Worm (Caenorhabditis elegans) whole organism, young adult: ENCODE data around the gene srw-113.

Experiments
- D2030.7 ChIP-seq: fragments of 200-800 bp; sonication (Bioruptor generic); IDR thresholded peaks from 2 replicates; pipeline ENCODE4 v1.3.6; 2022; ENCODE audit warnings: missing genetic modification reagents, missing genetic modification characterization, missing compliant biosample characterization
- F10E7.11 ChIP-seq: sonication (generic microtip); optimal IDR thresholded peaks from 2 replicates; lab custom pipeline; 2017; ENCODE audit warnings: mild to moderate bottlenecking, missing genetic modification characterization, moderate library complexity, missing compliant biosample characterization
- F37B4.10 ChIP-seq: fragments of 200-800 bp; sonication (Bioruptor generic); IDR thresholded peaks from 2 replicates; pipeline ENCODE4 v1.3.6; 2022; ENCODE audit warnings: missing genetic modification characterization, missing compliant biosample characterization
- K11D2.4 ChIP-seq: fragments of 200-800 bp; sonication (Bioruptor generic); IDR thresholded peaks from 2 replicates; pipeline ENCODE4 v1.3.6; 2022; ENCODE audit warnings: missing genetic modification reagents, missing genetic modification characterization, missing compliant biosample characterization
- Y53G8AR.9 ChIP-seq: fragments of 200-800 bp; sonication (Bioruptor generic); conservative IDR thresholded peaks from 2 replicates; pipeline ENCODE4 v1.3.6; 2022; ENCODE audit warnings: missing genetic modification reagents, missing genetic modification characterization, missing compliant biosample characterization
- Y56A3A.18 ChIP-seq: fragments of 200-800 bp; sonication (Bioruptor generic); IDR thresholded peaks from 2 replicates; pipeline ENCODE4 v1.3.6; 2022; ENCODE audit warnings: missing genetic modification reagents, missing genetic modification characterization, missing compliant biosample characterization
- Y95B8A.8 ChIP-seq: fragments of 200-800 bp; sonication (Bioruptor generic); IDR thresholded peaks from 2 replicates; pipeline ENCODE4 v1.3.6; 2022; ENCODE audit warnings: missing genetic modification reagents, missing genetic modification characterization, missing compliant biosample characterization
- ama-1 ChIP-seq, 3 experiments: fragments of 150-350 bp in 1 of 3; sonication (generic microtip) in 2 of 3; optimal IDR thresholded peaks; 2 replicates each; lab custom pipeline; 2014 to 2018; ENCODE audit warnings: missing biosample characterization in 2 of 3, missing genetic modification characterization in 2 of 3, missing genetic modification reagents in 2 of 3
- attf-3 ChIP-seq: fragments of 200-800 bp; sonication (Bioruptor generic); conservative IDR thresholded peaks from 2 replicates; pipeline ENCODE4 v1.3.6; 2022; ENCODE audit warnings: missing genetic modification reagents, missing genetic modification characterization, missing compliant biosample characterization
- attf-6 ChIP-seq: fragments of 200-800 bp; sonication (Bioruptor generic); IDR thresholded peaks from 2 replicates; pipeline ENCODE4 v1.3.6; 2022; ENCODE audit warnings: missing genetic modification reagents, missing genetic modification characterization, missing compliant biosample characterization
- bed-2 ChIP-seq: fragments of 200-800 bp; sonication (Bioruptor generic); IDR thresholded peaks from 2 replicates; pipeline ENCODE4 v1.3.6; 2022; ENCODE audit warnings: missing genetic modification reagents, missing genetic modification characterization, missing compliant biosample characterization
- ccch-3 ChIP-seq: fragments of 200-800 bp; sonication (Bioruptor generic); optimal IDR thresholded peaks from 2 replicates; lab custom pipeline; 2018; ENCODE audit warnings: mild to moderate bottlenecking, missing genetic modification characterization, missing compliant biosample characterization
- cebp-2 ChIP-seq: fragments of 200-800 bp; sonication (Bioruptor generic); IDR thresholded peaks from 2 replicates; pipeline ENCODE4 v1.3.6; 2022; ENCODE audit warnings: missing genetic modification characterization, missing compliant biosample characterization
- ceh-100 ChIP-seq: fragments of 200-800 bp; sonication (Bioruptor generic); IDR thresholded peaks from 2 replicates; pipeline ENCODE4 v1.3.6; 2022; ENCODE audit warnings: missing genetic modification reagents, missing genetic modification characterization, missing compliant biosample characterization
- ceh-40 ChIP-seq: fragments of 200-800 bp; sonication (Bioruptor generic); IDR thresholded peaks from 2 replicates; pipeline ENCODE4 v1.3.6; 2022; ENCODE audit warnings: missing genetic modification characterization, missing compliant biosample characterization
- dpff-1 ChIP-seq: sonication (generic microtip); optimal IDR thresholded peaks from 2 replicates; lab custom pipeline; 2017; ENCODE audit warnings: mild to moderate bottlenecking, missing genetic modification characterization, missing compliant biosample characterization
- egl-18 ChIP-seq: fragments of 200-800 bp; sonication (Bioruptor generic); IDR thresholded peaks from 2 replicates; pipeline ENCODE4 v1.3.6; 2022; ENCODE audit warnings: missing genetic modification reagents, missing genetic modification characterization, missing compliant biosample characterization
- ekl-4 ChIP-seq: fragments of 200-800 bp; sonication (Bioruptor generic); IDR thresholded peaks from 2 replicates; pipeline ENCODE4 v1.3.6; 2022; ENCODE audit warnings: missing genetic modification reagents, missing genetic modification characterization, missing compliant biosample characterization
- fkh-3 ChIP-seq: sonication (generic microtip); optimal IDR thresholded peaks from 2 replicates; lab custom pipeline; 2016; ENCODE audit warnings: mild to moderate bottlenecking, missing genetic modification characterization, missing compliant biosample characterization
- hlh-12 ChIP-seq: sonication (generic microtip); optimal IDR thresholded peaks from 2 replicates; lab custom pipeline; 2016; ENCODE audit warnings: missing genetic modification characterization, missing compliant biosample characterization
- let-607 ChIP-seq, 2 experiments: fragments of 200-800 bp in 1 of 2; sonication (Bioruptor generic) in 1 of 2; sonication (generic microtip) in 1 of 2; optimal IDR thresholded peaks; 2 replicates each; lab custom pipeline; 2016 to 2018; ENCODE audit warnings: mild to moderate bottlenecking in 2 of 2, missing compliant biosample characterization in 2 of 2, missing genetic modification characterization in 2 of 2, moderate library complexity in 2 of 2, missing genotype in 1 of 2
- lsy-27 ChIP-seq: sonication (generic microtip); optimal IDR thresholded peaks from 2 replicates; lab custom pipeline; 2017; ENCODE audit warnings: missing genetic modification characterization, mild to moderate bottlenecking, missing compliant biosample characterization, antibody characterized with exemption, missing genotype, borderline replicate concordance; ENCODE audit not compliant: insufficient read depth
- mes-4 ChIP-seq: sonication (generic microtip); optimal IDR thresholded peaks from 2 replicates; lab custom pipeline; 2016; ENCODE audit warnings: missing genotype, missing genetic modification characterization, missing compliant biosample characterization
- mxl-1 ChIP-seq: sonication (generic microtip); optimal IDR thresholded peaks from 2 replicates; lab custom pipeline; 2016; ENCODE audit warnings: missing genetic modification characterization, missing compliant biosample characterization
- nfyb-1 ChIP-seq: fragments of 200-800 bp; sonication (Bioruptor generic); IDR thresholded peaks from 2 replicates; pipeline ENCODE4 v1.3.6; 2022; ENCODE audit warnings: missing genetic modification reagents, missing genetic modification characterization, missing compliant biosample characterization
- nhr-120 ChIP-seq: fragments of 200-800 bp; sonication (Bioruptor generic); IDR thresholded peaks from 2 replicates; pipeline ENCODE4 v1.3.6; 2022; ENCODE audit warnings: missing genetic modification characterization, missing compliant biosample characterization
- pbrm-1 ChIP-seq: fragments of 200-800 bp; sonication (Bioruptor generic); IDR thresholded peaks from 2 replicates; pipeline ENCODE4 v1.3.6; 2022; ENCODE audit warnings: missing genetic modification reagents, missing genetic modification characterization, missing compliant biosample characterization
- rcor-1 ChIP-seq: fragments of 200-800 bp; sonication (Bioruptor generic); IDR thresholded peaks from 2 replicates; pipeline ENCODE4 v1.3.6; 2022; ENCODE audit warnings: missing genetic modification reagents, missing genetic modification characterization, missing compliant biosample characterization
- repo-1 ChIP-seq: sonication (generic microtip); optimal IDR thresholded peaks from 2 replicates; lab custom pipeline; 2017; ENCODE audit warnings: mild to moderate bottlenecking, missing genetic modification characterization, missing compliant biosample characterization
- sdz-38 ChIP-seq: sonication (generic microtip); optimal IDR thresholded peaks from 2 replicates; lab custom pipeline; 2016; ENCODE audit warnings: missing genotype, missing genetic modification characterization, missing compliant biosample characterization
- snpc-1.3 ChIP-seq: sonication (generic microtip); optimal IDR thresholded peaks from 2 replicates; lab custom pipeline; 2017; ENCODE audit warnings: missing genetic modification characterization, mild to moderate bottlenecking, missing compliant biosample characterization, antibody characterized with exemption, moderate library complexity, missing genotype, missing genetic modification reagents; ENCODE audit not compliant: insufficient read depth
- snpc-3.4 ChIP-seq: sonication (generic microtip); optimal IDR thresholded peaks from 2 replicates; lab custom pipeline; 2017; ENCODE audit warnings: missing genetic modification characterization, mild to moderate bottlenecking, missing compliant biosample characterization, antibody characterized with exemption, moderate library complexity, missing genotype, missing genetic modification reagents
- snpc-4 ChIP-seq, 5 experiments: fragments of 150-350 bp in 1 of 5; sonication (generic microtip) in 4 of 5; optimal IDR thresholded peaks; 2 replicates each; lab custom pipeline; 2014 to 2018; ENCODE audit warnings: missing genetic modification characterization in 5 of 5, missing biosample characterization in 3 of 5, antibody characterized with exemption in 2 of 5, mild to moderate bottlenecking in 2 of 5, missing compliant biosample characterization in 2 of 5, missing genotype in 2 of 5, moderate library complexity in 2 of 5, missing genetic modification reagents in 1 of 5
- tlf-1 ChIP-seq: fragments of 200-800 bp; sonication (Bioruptor generic); optimal IDR thresholded peaks from 2 replicates; lab custom pipeline; 2018; ENCODE audit warnings: mild to moderate bottlenecking, missing genetic modification characterization, missing compliant biosample characterization
- unc-130 ChIP-seq: sonication (generic microtip); optimal IDR thresholded peaks from 2 replicates; lab custom pipeline; 2016; ENCODE audit warnings: missing genetic modification reagents, missing genetic modification characterization, missing compliant biosample characterization
- unc-62 ChIP-seq: fragments of 150-350 bp; optimal IDR thresholded peaks from 2 replicates; lab custom pipeline; 2014; ENCODE audit warnings: missing biosample characterization, missing genetic modification reagents, missing genetic modification characterization
- zfh-2 ChIP-seq: fragments of 200-800 bp; sonication (Bioruptor generic); conservative IDR thresholded peaks from 2 replicates; pipeline ENCODE4 v1.3.6; 2022; ENCODE audit warnings: missing genetic modification reagents, missing genetic modification characterization, missing compliant biosample characterization
- zim-3 ChIP-seq: sonication (generic microtip); optimal IDR thresholded peaks from 2 replicates; lab custom pipeline; 2017; ENCODE audit warnings: mild to moderate bottlenecking, missing genetic modification characterization, moderate library complexity, missing compliant biosample characterization
- ztf-25 ChIP-seq: fragments of 200-800 bp; sonication (Bioruptor generic); IDR thresholded peaks from 2 replicates; pipeline ENCODE4 v1.3.6; 2022; ENCODE audit warnings: missing genetic modification reagents, missing genetic modification characterization, missing compliant biosample characterization
- ztf-26 ChIP-seq: sonication (generic microtip); optimal IDR thresholded peaks from 2 replicates; lab custom pipeline; 2017; ENCODE audit warnings: missing genetic modification characterization, missing compliant biosample characterization
- ztf-28 ChIP-seq: fragments of 200-800 bp; sonication (Bioruptor generic); IDR thresholded peaks from 2 replicates; pipeline ENCODE4 v1.3.6; 2022; ENCODE audit warnings: missing genetic modification reagents, missing genetic modification characterization, missing compliant biosample characterization
- ztf-6 ChIP-seq: fragments of 200-800 bp; sonication (Bioruptor generic); IDR thresholded peaks from 2 replicates; pipeline ENCODE4 v1.3.6; 2022; ENCODE audit warnings: missing genetic modification reagents, missing genetic modification characterization, missing compliant biosample characterization

The srw-113 gene

DNA sequence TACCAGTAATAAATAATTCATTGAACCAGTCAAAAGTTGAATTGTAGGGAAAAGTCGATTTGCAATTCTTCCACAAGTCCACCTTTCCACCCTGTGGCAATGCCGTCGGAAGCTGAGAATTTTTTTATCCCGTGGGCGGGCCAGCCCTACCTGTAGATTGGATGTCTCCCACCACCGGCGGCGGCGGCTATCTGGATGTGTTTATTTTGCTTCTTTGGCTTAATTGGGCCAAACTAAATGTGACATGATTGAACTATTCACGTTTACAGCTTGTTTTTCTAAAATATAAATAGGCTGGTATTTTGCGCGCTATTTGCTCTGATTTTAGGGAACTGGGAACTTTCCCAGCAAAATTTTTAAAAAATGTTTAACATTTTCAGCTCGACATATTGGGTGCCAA lies 11.5 kb downstream of the srw-113 start, which contains the start of gene wrt-8:
Gene wrt-8 (minus strand): TSS at position 101 of the 400 bp plus-strand sequence.
- TF ChIP-seq D2030.7 (no peak), nhr-120 (GFP tag; lab: Robert Waterston, UW) (0 out of 2 replicates have a peak, but pooled peaks have one; percentile 11)

DNA sequence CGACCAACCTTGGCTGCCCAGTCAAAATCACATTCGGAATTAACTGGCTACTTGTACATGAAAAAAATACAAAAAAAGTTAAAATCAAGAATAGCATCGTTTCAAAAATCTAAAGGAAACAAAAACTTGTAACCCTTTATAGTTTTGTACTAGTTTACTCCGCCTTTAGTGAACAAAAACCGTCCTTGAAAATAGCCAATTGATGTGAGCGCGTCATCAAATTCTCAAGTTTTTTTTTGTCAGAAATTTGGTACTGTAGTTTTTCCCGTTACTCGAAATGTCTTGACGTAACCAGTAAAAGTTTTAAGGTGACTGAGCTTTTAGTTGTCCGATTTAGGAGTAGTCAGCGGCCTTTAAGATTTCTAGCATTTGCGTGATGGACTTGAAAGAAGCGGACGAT lies 14.3 kb downstream of the srw-113 start, which contains the start of gene C29F3.3:
Gene C29F3.3 (minus strand): TSS at position 101 of the 400 bp plus-strand sequence.
- no peak for TF ChIP-seq zim-3 (tag; lab: Kevin White, UChicago)
- TF ChIP-seq attf-3 (GFP tag; lab: Robert Waterston, UW): no peak
- no peak for TF ChIP-seq F37B4.10 (GFP tag; lab: Robert Waterston, UW)
- TF ChIP-seq ztf-25 (GFP tag; lab: Robert Waterston, UW): no peak
- no peak for TF ChIP-seq fkh-3 (tag; lab: Kevin White, UChicago)
- no peak for TF ChIP-seq tlf-1 (GFP tag; lab: Kevin White, UChicago)
- TF ChIP-seq dpff-1: no peak
- TF ChIP-seq mes-4 (tag; lab: Kevin White, UChicago): no peak
- TF ChIP-seq ama-1 (optimal IDR thresholded peaks at IDR 0.05; lab: Kevin White, UChicago): no peak
- no peak for TF ChIP-seq ama-1 (GFP tag; optimal IDR thresholded peaks at IDR 0.05; lab: Kevin White, UChicago)
- no peak for TF ChIP-seq attf-6 (GFP tag; lab: Robert Waterston, UW)
- no peak for TF ChIP-seq repo-1
- TF ChIP-seq pbrm-1: no peak
- TF ChIP-seq snpc-1.3 (tag; lab: Kevin White, UChicago): no peak
- no peak for TF ChIP-seq unc-62 (GFP tag; lab: Kevin White, UChicago)
- no peak for TF ChIP-seq ceh-40 (GFP tag; lab: Robert Waterston, UW)
- no peak for TF ChIP-seq F10E7.11 (tag; lab: Kevin White, UChicago)
- no peak for TF ChIP-seq snpc-4 (GFP tag; optimal IDR thresholded peaks at IDR 0.05; lab: Kevin White, UChicago)
- TF ChIP-seq snpc-4 (tag; optimal IDR thresholded peaks at IDR 0.05; lab: Kevin White, UChicago): no peak

DNA sequence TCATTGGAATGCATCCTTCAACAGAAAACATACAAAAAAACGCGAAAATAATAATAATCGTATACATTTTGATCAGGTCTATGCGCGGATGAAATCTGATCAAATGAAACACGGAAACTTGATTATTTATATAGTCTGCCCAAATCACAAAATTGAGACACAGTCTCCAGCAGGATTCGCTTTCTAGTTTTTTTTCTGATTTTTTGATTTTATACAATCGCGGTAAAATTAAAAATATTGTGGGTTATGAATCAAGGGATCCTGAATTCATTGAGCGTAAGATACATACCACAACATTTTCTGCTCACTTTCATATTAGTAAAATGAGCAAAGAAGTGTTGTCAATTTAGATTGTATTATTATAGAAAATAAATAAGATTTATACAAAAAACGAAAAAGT lies 16.1 kb downstream of the srw-113 start, which contains the start of gene clec-230:
Gene clec-230 (minus strand): TSS at position 101 of the 400 bp plus-strand sequence.
- TF ChIP-seq egl-18 (GFP tag; lab: Robert Waterston, UW): no peak
- TF ChIP-seq repo-1: no peak
- no peak for TF ChIP-seq rcor-1
- TF ChIP-seq ceh-100 (GFP tag; lab: Robert Waterston, UW): no peak
- TF ChIP-seq ztf-6: no peak
- no peak for TF ChIP-seq Y53G8AR.9 (GFP tag; lab: Robert Waterston, UW)
- no peak for TF ChIP-seq lsy-27 (tag; lab: Kevin White, UChicago)
- TF ChIP-seq ekl-4 (GFP tag; lab: Robert Waterston, UW): no peak

DNA sequence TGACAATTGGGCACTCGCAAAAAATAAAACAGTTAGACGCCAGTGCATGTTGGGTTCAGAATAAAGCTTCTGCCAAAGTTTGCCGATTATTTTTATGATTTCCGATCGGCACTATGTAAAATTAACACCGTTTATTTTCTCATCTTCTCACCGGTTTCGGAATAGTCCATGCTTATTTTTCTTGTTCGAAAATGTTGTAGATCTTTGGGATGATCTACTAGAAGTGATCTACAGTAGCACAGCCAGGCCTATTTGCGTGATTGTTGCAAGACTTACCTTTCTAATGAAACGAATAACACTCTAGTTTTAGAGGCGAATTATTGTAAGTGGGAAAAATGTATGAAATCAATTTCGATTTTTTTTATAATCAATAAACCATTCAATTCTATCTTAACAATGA lies 17.7 kb downstream of the srw-113 start, which contains the start of gene clec-231:
Gene clec-231 (minus strand): TSS at position 101 of the 400 bp plus-strand sequence.
- TF ChIP-seq K11D2.4 (GFP tag; lab: Robert Waterston, UW) (no peak), Y95B8A.8 (GFP tag; lab: Robert Waterston, UW) (no peak), let-607 (tag; optimal IDR thresholded peaks at IDR 0.05; lab: Kevin White, UChicago) (no peak), Y53G8AR.9 (GFP tag; lab: Robert Waterston, UW) (no peak), nfyb-1 (GFP tag; lab: Robert Waterston, UW) (no peak), ccch-3 (GFP tag; lab: Kevin White, UChicago) (no peak), snpc-1.3 (tag; lab: Kevin White, UChicago) (no peak), hlh-12 (tag; lab: Kevin White, UChicago) (no peak), unc-130 (GFP tag; lab: Kevin White, UChicago) (no peak), zfh-2 (GFP tag; lab: Robert Waterston, UW) (no peak), ztf-26 (tag; lab: Kevin White, UChicago) (no peak), sdz-38 (tag; lab: Kevin White, UChicago) (no peak), cebp-2 (GFP tag; lab: Robert Waterston, UW) (no peak), F10E7.11 (tag; lab: Kevin White, UChicago) (no peak), snpc-3.4 (tag; lab: Kevin White, UChicago) (no peak), mxl-1 (no peak), Y56A3A.18 (GFP tag; lab: Robert Waterston, UW) (no peak), ztf-28 (GFP tag; lab: Robert Waterston, UW) (no peak), bed-2 (GFP tag; lab: Robert Waterston, UW) (no peak)
- TF ChIP-seq, all 124 proteins: peak for 0
